Fruit fly (Drosophila melanogaster) whole organism, embryonic: ENCODE data around the gene Nthl1.

ENCODE experiments used
- CG15011 ChIP-seq: fragments of 200-800 bp; sonication (Bioruptor generic); optimal IDR thresholded peaks from 3 replicates; lab custom pipeline; 2018; ENCODE audit warnings: missing biosample characterization, mild to moderate bottlenecking, missing genetic modification characterization
- CG15696 ChIP-seq: fragments of 200-800 bp; sonication (Bioruptor generic); optimal IDR thresholded peaks from 2 replicates; lab custom pipeline; 2019; ENCODE audit warnings: missing biosample characterization, mild to moderate bottlenecking, missing genetic modification characterization, moderate library complexity
- CG3726 ChIP-seq: fragments of 200-800 bp; sonication (Bioruptor generic); IDR thresholded peaks from 3 replicates; pipeline ENCODE4, ENCODE4 v1.3.6; 2022; ENCODE audit warnings: missing biosample characterization, missing genetic modification characterization
- CG6791 ChIP-seq: fragments of 200-800 bp; sonication (Bioruptor generic); IDR thresholded peaks from 3 replicates; pipeline ENCODE4 v1.3.6; 2022; ENCODE audit warnings: missing biosample characterization, missing genetic modification characterization; ENCODE audit not compliant: partially characterized antibody
- CG6854 ChIP-seq: fragments of 200-800 bp; sonication (Bioruptor generic); optimal IDR thresholded peaks from 3 replicates; lab custom pipeline; 2017; ENCODE audit warnings: missing biosample characterization, mild to moderate bottlenecking, missing genetic modification characterization
- GATAe ChIP-seq: fragments of 200-800 bp; sonication (Bioruptor generic); conservative IDR thresholded peaks from 2 replicates; pipeline ENCODE4 v1.3.6; 2022; ENCODE audit warnings: missing biosample characterization, missing genetic modification characterization
- Hmx ChIP-seq: fragments of 200-800 bp; sonication (Bioruptor generic); optimal IDR thresholded peaks from 2 replicates; lab custom pipeline; 2016; ENCODE audit warnings: missing biosample characterization, missing genetic modification characterization
- crc ChIP-seq: fragments of 200-800 bp; sonication (Bioruptor generic); optimal IDR thresholded peaks from 2 replicates; lab custom pipeline; 2016; ENCODE audit warnings: missing biosample characterization, missing genetic modification characterization
- fu2 ChIP-seq: fragments of 200-800 bp; sonication (Bioruptor generic); optimal IDR thresholded peaks from 2 replicates; lab custom pipeline; 2016; ENCODE audit warnings: missing biosample characterization, missing genetic modification characterization
- gem ChIP-seq: fragments of 200-800 bp; sonication (Bioruptor generic); optimal IDR thresholded peaks from 2 replicates; lab custom pipeline; 2019; ENCODE audit warnings: missing biosample characterization, mild to moderate bottlenecking, missing genetic modification characterization, moderate library complexity
- knrl ChIP-seq: fragments of 200-800 bp; sonication (Bioruptor generic); IDR thresholded peaks from 3 replicates; pipeline ENCODE4 v1.3.6; 2022; ENCODE audit warnings: missing biosample characterization, missing genetic modification characterization; ENCODE audit not compliant: partially characterized antibody
- nerfin-1 ChIP-seq: fragments of 200-800 bp; sonication (Bioruptor generic); optimal IDR thresholded peaks from 3 replicates; lab custom pipeline; 2019; ENCODE audit warnings: missing biosample characterization, mild to moderate bottlenecking, missing genetic modification characterization, moderate library complexity
- shn ChIP-seq: fragments of 200-800 bp; sonication (Bioruptor generic); optimal IDR thresholded peaks from 3 replicates; lab custom pipeline; 2016; ENCODE audit warnings: missing biosample characterization, missing genetic modification characterization

dm6 chr2L:20957266-20957665 lies 29.6 kb upstream of the Nthl1 start:
- TF ChIP-seq CG15696 (tag; lab: Kevin White, UChicago) (no peak), nerfin-1 (tag; lab: Kevin White, UChicago) (no peak), GATAe (GFP tag; lab: Robert Waterston, UW) (no peak), CG3726 (GFP tag; lab: Robert Waterston, UW) (no peak), crc (GFP tag; lab: Kevin White, UChicago) (no peak), shn (no peak), Hmx (GFP tag; lab: Kevin White, UChicago) (no peak), CG6791 (GFP tag; lab: Robert Waterston, UW) (no peak), fu2 (GFP tag; lab: Kevin White, UChicago) (no peak), CG6854 (GFP tag; lab: Kevin White, UChicago) (no peak), CG15011 (GFP tag; lab: Kevin White, UChicago) (no peak), gem (no peak), knrl (GFP tag; lab: Robert Waterston, UW) (no peak)
